Fruit fly (Drosophila melanogaster): ENCODE results near the gene Act5C.

Act5C gene

dm6 chrX:5901628-5902213 lies 1.1 kb downstream of the Act5C start (continued):
- TF ChIP-seq vvl (GFP tag; IDR thresholded peaks at IDR 0.05) (peak; percentile 61; the same call in 1 of the 2 replicates), zen (tag; optimal IDR thresholded peaks at IDR 0.05) (peak; percentile 5), Fer1 (GFP tag; optimal IDR thresholded peaks at IDR 0.05) (peak; percentile 29), PHDP (tag; optimal IDR thresholded peaks at IDR 0.05) (peak; percentile 15), CrebB (tag; optimal IDR thresholded peaks at IDR 0.05) (no peak), caup (GFP tag; optimal IDR thresholded peaks at IDR 0.05; ENCODE audit: severe bottlenecking) (peak; percentile 23), bigmax (GFP tag; optimal IDR thresholded peaks at IDR 0.05) (no peak), gce (GFP tag; IDR thresholded peaks at IDR 0.05) (no peak), Hr3 (GFP tag; optimal IDR thresholded peaks at IDR 0.05) (no peak), Doc3 (GFP tag; IDR thresholded peaks at IDR 0.05; ENCODE audit: partially characterized antibody) (no peak), onecut (GFP tag; IDR thresholded peaks at IDR 0.05) (no peak; the same call in 1 of the 2 replicates), CG2889 (GFP tag; IDR thresholded peaks at IDR 0.05) (no peak), Fer2 (tag; optimal IDR thresholded peaks at IDR 0.05) (no peak), sr (GFP tag; IDR thresholded peaks at IDR 0.05) (0 out of 3 replicates have a peak, but pooled peaks have one; percentile 8), lab (GFP tag; optimal IDR thresholded peaks at IDR 0.05) (peak; percentile 72), eyg (GFP tag; optimal IDR thresholded peaks at IDR 0.05) (peak; percentile 13), CG17612 (GFP tag; IDR thresholded peaks at IDR 0.05) (no peak), scrt (GFP tag; optimal IDR thresholded peaks at IDR 0.05) (peak; percentile 62), lbe (GFP tag; optimal IDR thresholded peaks at IDR 0.05) (peak; percentile 41), CG15601 (tag; optimal IDR thresholded peaks at IDR 0.05) (peak; percentile 99), Myb (GFP tag; optimal IDR thresholded peaks at IDR 0.05) (no peak), GATAe (GFP tag; conservative IDR thresholded peaks at IDR 0.05) (no peak), Eip74EF (GFP tag; optimal IDR thresholded peaks at IDR 0.05) (peak in 1 of 2 experiments; percentile 15), CG17912 (GFP tag; optimal IDR thresholded peaks at IDR 0.05) (no peak), Atf6 (GFP tag; IDR thresholded peaks at IDR 0.05) (peak; percentile 52; the same call in 1 of the 2 replicates), Hr39 (optimal IDR thresholded peaks at IDR 0.05) (no peak), klu (GFP tag; IDR thresholded peaks at IDR 0.05) (no peak), luna (GFP tag; optimal IDR thresholded peaks at IDR 0.05) (no peak), CG12219 (GFP tag; optimal IDR thresholded peaks at IDR 0.05) (no peak), Hmx (GFP tag; optimal IDR thresholded peaks at IDR 0.05) (no peak), CG1792 (GFP tag; optimal IDR thresholded peaks at IDR 0.05) (no peak), CG4820 (GFP tag; optimal IDR thresholded peaks at IDR 0.05) (no peak), otp (GFP tag; IDR thresholded peaks at IDR 0.05) (0 out of 3 replicates have a peak, but pooled peaks have one; percentile 5), kah (GFP tag; optimal IDR thresholded peaks at IDR 0.05) (peak; percentile 24), CG17328 (GFP tag; IDR thresholded peaks at IDR 0.05) (no peak), Pdp1 (GFP tag; optimal IDR thresholded peaks at IDR 0.05) (peak in 1 of 2 experiments; percentile 33), Dbx (GFP tag; IDR thresholded peaks at IDR 0.05) (peak; percentile 77; the same call in 2 of the 3 replicates), NfI (GFP tag; optimal IDR thresholded peaks at IDR 0.05) (no peak), Sin3A (optimal IDR thresholded peaks at IDR 0.05) (no peak), hb (GFP tag; IDR thresholded peaks at IDR 0.05; ENCODE audit: partially characterized antibody) (no peak), CG17829 (tag; optimal IDR thresholded peaks at IDR 0.05) (peak; percentile 37), Lpt (GFP tag; optimal IDR thresholded peaks at IDR 0.05) (no peak), CG8089 (GFP tag; optimal IDR thresholded peaks at IDR 0.05) (peak; percentile 43), shn (GFP tag; optimal IDR thresholded peaks at IDR 0.05) (no peak), ab (GFP tag; optimal IDR thresholded peaks at IDR 0.05) (no peak), CG34376 (GFP tag; optimal IDR thresholded peaks at IDR 0.05) (peak; percentile 54), gro (GFP tag; optimal IDR thresholded peaks at IDR 0.05) (peak; percentile 7), corto (GFP tag; optimal IDR thresholded peaks at IDR 0.05) (peak; percentile 4), BtbVII (GFP tag; optimal IDR thresholded peaks at IDR 0.05) (no peak), TFAM (GFP tag; optimal IDR thresholded peaks at IDR 0.05) (no peak), pho (GFP tag; optimal IDR thresholded peaks at IDR 0.05) (no peak)

Measured in whole organism, embryonic.